Worm (Caenorhabditis elegans) whole organism, midembryonic: ENCODE data around the gene ddl-3.
"Not testable (repeated sequence)": the region's sequence is repeated elsewhere in the genome, so short reads cannot be mapped to it uniquely, and the experiment has no call there.

Source experiments
- T22C8.4 ChIP-seq: fragments of 200-800 bp; sonication (Bioruptor generic); IDR thresholded peaks from 2 replicates; pipeline ENCODE4 v1.3.6; 2022; ENCODE audit warnings: missing genetic modification characterization, missing compliant biosample characterization
- cog-1 ChIP-seq: sonication (generic microtip); optimal IDR thresholded peaks from 2 replicates; lab custom pipeline; 2016; ENCODE audit warnings: missing genetic modification characterization, missing compliant biosample characterization
- flt-1 ChIP-seq: fragments of 200-800 bp; sonication (Bioruptor generic); IDR thresholded peaks from 2 replicates; pipeline ENCODE4 v1.3.6; 2022; ENCODE audit warnings: missing genetic modification characterization, missing compliant biosample characterization
- klf-2 ChIP-seq: fragments of 200-800 bp; sonication (Bioruptor generic); conservative IDR thresholded peaks from 2 replicates; pipeline ENCODE4 v1.3.6; 2022; ENCODE audit warnings: missing genetic modification reagents, missing genetic modification characterization, missing compliant biosample characterization
- med-1 ChIP-seq: sonication (generic microtip); optimal IDR thresholded peaks from 2 replicates; lab custom pipeline; 2017; ENCODE audit warnings: missing genetic modification characterization, mild to moderate bottlenecking, missing compliant biosample characterization, antibody characterized with exemption, missing genetic modification reagents; ENCODE audit not compliant: insufficient read depth
- ref-1 ChIP-seq: fragments of 200-800 bp; sonication (Bioruptor generic); conservative IDR thresholded peaks from 2 replicates; pipeline ENCODE4 v1.3.6; 2022; ENCODE audit warnings: missing genetic modification reagents, missing genetic modification characterization, missing compliant biosample characterization
- tab-1 ChIP-seq: fragments of 200-800 bp; sonication (Bioruptor generic); IDR thresholded peaks from 2 replicates; pipeline ENCODE4 v1.3.6; 2022; ENCODE audit warnings: missing genetic modification characterization, missing compliant biosample characterization
- ztf-23 ChIP-seq: fragments of 200-800 bp; sonication (Bioruptor generic); IDR thresholded peaks from 2 replicates; pipeline ENCODE4 v1.3.6; 2022; ENCODE audit warnings: missing genetic modification reagents, missing genetic modification characterization, missing compliant biosample characterization
- ztf-29 ChIP-seq: fragments of 200-800 bp; sonication (Bioruptor generic); IDR thresholded peaks from 2 replicates; pipeline ENCODE4 v1.3.6; 2022; ENCODE audit warnings: missing genetic modification reagents, missing genetic modification characterization, missing compliant biosample characterization

The ddl-3 gene

DNA sequence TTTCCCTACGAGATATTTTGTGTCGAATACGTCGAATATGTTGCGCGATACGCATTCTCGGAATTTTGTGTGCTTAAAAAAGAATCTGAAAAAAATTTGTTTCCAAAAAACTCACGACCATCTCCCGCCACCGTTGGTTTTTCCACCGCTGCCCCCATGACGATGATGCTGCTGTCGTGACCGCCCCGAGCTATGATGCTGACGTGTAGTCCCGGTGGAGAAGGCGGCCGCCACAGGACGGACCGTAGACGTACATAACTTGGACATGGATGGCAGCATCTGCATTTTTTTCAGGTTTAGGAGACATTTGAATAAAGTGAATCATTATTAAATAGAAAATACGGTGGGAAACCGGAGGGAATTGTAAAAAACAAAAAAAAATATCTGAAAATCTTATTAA, at the start of gene ddl-3:
ddl-3 (minus strand) TSS at position 289 of the 400 bp plus-strand sequence.
- not testable (repeated sequence) for TF ChIP-seq ztf-23, klf-2, ref-1 (GFP tag; lab: Robert Waterston, UW)

DNA sequence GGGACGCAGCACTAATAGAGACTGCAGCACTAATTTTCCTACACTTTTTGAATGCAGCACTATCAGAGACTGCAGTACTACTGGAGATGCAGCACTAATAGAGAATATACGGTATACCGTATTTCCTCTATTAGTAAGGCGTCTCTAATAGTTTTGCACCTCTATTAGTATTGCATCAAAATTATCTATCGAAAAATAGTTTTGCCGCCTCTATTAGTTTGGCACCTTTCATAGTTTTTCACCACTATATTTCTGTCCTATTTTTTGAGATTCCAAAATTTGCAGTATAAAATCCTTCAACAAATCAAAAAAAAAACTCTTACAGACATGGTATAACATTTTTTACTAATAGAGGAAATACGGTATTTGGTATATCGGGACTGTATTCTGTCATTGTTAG, 49.5 kb upstream of the ddl-3 start:
- no peak for TF ChIP-seq ref-1 (GFP tag; lab: Robert Waterston, UW)
- no peak for TF ChIP-seq cog-1 (tag; lab: Kevin White, UChicago)
- no peak for TF ChIP-seq ztf-23 (GFP tag; lab: Robert Waterston, UW)
- TF ChIP-seq ztf-29 (GFP tag; lab: Robert Waterston, UW), result no peak
- no peak for TF ChIP-seq med-1
- TF ChIP-seq T22C8.4 (GFP tag; lab: Robert Waterston, UW), result no peak
- no peak for TF ChIP-seq flt-1 (GFP tag; lab: Robert Waterston, UW)
- TF ChIP-seq klf-2 (GFP tag; lab: Robert Waterston, UW), result no peak
- TF ChIP-seq tab-1, result no peak

DNA sequence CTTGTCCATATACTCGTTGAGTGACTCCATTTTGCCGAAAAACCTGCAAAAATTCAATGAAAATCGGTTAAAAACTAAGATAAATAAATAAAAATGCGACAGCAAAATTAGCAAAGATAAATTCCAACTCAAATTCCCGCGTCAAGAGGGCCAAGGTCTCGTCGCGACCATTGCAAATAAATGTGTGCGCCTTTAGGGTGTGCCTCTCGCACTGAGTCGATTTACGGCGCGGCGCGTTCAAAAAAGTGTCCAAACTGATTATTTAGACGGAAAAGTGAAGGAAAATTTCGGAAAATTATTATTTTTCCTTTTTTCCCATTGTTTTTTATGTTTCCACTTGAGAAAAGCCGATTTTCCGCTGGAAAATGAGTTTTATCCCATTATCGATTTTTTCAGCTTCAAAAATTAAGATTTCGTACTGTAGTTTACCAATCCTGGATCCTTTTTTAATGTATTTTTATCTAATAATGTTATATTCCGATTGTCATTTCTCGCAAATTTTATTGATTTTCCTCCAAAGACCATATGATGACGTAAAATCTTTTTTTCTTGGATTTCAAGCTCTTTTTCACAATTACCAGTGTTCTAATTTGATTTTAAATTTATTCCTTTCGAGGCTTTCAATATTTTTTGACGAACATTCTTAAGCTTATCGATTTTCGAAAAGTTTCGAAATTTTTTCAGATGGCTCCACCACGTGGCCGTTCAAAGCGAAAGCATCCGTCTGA, 45.9 kb upstream of the ddl-3 start, which contains the start of the genes kbp-3 and nurf-1:
kbp-3 (minus strand) TSS at position 43 of the 728 bp plus-strand sequence.
nurf-1 (plus strand) TSS at position 678 of the 728 bp plus-strand sequence.
- peak; percentile 54; the same call in 1 of the 2 replicates for TF ChIP-seq T22C8.4 (GFP tag; lab: Robert Waterston, UW)
- no peak for TF ChIP-seq med-1

DNA sequence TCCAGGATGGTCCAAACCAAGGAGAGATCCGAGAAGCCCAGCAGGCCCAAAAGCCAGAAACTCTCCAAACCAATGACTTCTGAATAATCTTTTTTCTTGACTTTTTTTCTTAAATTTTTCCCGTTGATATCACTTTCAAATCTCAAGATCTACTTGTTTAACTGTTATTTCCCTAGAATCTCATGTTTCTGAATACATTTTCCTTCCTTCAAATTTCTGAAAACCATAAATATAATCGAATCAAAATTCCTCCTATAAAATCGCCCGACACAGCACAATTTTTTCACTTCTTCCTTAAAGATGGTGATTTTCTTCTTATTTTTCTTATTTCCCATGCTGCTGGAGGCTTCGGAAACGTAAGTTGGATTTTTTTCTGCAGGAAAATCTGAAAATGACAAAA, 44.0 kb upstream of the ddl-3 start, which contains the start of gene F26H11.8:
F26H11.8 (plus strand) TSS at position 301 of the 400 bp plus-strand sequence.
- no peak for TF ChIP-seq T22C8.4 (GFP tag; lab: Robert Waterston, UW)
- no peak for TF ChIP-seq cog-1 (tag; lab: Kevin White, UChicago)
- TF ChIP-seq klf-2 (GFP tag; lab: Robert Waterston, UW), result no peak
- TF ChIP-seq med-1, result no peak
- TF ChIP-seq ztf-23 (GFP tag; lab: Robert Waterston, UW), result no peak

DNA sequence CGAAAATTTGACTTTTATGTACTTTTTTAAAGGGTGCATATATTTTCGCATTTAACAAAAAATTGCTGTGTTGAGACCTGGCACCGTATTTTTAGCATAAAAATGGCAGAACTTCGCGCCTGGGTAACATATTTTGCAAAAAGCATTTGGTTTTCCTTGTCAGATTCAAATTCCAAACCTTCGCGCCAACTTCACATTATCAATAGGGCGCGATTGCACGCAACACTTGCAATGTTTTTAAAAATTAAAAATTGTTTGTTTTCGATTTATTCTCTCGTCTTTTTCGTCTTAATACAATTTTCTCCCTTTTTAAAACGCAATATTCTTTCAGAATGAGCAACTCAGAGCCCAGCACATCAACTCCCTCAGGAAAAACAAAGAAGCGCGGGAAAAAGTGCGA, 39.4 kb upstream of the ddl-3 start, which contains the start of gene mes-2:
mes-2 (plus strand) TSS at position 330 of the 400 bp plus-strand sequence.
- TF ChIP-seq flt-1 (GFP tag; lab: Robert Waterston, UW), result peak; percentile 74; the same call in 1 of the 2 replicates
- no peak for TF ChIP-seq klf-2 (GFP tag; lab: Robert Waterston, UW)
- TF ChIP-seq ztf-23 (GFP tag; lab: Robert Waterston, UW), result peak; percentile 47; the same call in 1 of the 2 replicates

DNA sequence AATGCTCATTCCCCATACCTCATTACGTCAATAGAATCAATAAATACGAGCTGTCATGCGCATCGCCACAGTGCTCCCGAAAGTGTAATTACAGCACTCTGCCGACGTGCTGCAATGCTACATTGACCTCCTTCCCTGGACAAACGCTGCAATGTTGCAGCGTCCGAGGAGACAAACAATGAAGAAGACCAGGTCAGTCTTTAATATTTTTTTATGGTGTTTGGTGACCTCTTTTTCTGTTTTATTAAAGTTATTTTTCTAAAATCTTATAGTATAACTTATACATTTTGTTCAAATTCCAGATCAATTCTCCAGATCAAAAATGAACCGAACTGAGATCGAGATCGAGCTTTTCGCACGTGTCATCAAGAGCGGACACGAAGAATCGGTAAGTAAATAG, 37.2 kb upstream of the ddl-3 start, which contains the start of gene sdz-26:
sdz-26 (plus strand) TSS at position 301 of the 400 bp plus-strand sequence.
- TF ChIP-seq ztf-29 (GFP tag; lab: Robert Waterston, UW) (no peak), T22C8.4 (GFP tag; lab: Robert Waterston, UW) (no peak), klf-2 (GFP tag; lab: Robert Waterston, UW) (no peak), ztf-23 (GFP tag; lab: Robert Waterston, UW) (no peak), flt-1 (GFP tag; lab: Robert Waterston, UW) (no peak), med-1 (no peak), cog-1 (tag; lab: Kevin White, UChicago) (no peak), tab-1 (no peak)

DNA sequence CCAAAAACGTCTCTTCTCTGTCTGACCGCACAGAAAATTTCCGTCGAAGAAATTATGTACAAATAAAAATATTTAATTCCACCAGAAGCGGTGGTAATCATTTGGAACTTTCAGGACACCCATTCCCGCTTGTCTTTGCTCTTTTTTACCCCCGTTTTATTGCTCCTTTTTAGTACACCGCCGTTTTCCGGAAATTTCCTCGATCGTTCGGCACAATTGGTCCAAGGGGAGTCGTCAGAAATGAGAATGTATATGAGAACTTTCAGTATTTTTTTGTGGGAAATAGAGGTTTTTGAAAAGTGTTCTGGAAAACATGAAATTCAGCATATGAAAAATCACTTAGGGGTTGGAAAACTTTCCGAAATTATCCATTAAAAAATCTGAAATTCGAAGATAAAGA, 36.5 kb upstream of the ddl-3 start:
- TF ChIP-seq ztf-29 (GFP tag; lab: Robert Waterston, UW), result no peak
- TF ChIP-seq cog-1 (tag; lab: Kevin White, UChicago), result no peak
- no peak for TF ChIP-seq ref-1 (GFP tag; lab: Robert Waterston, UW)
- TF ChIP-seq flt-1 (GFP tag; lab: Robert Waterston, UW), result no peak
- no peak for TF ChIP-seq T22C8.4 (GFP tag; lab: Robert Waterston, UW)
- no peak for TF ChIP-seq ztf-23 (GFP tag; lab: Robert Waterston, UW)
- TF ChIP-seq klf-2 (GFP tag; lab: Robert Waterston, UW), result no peak
- TF ChIP-seq med-1, result no peak

DNA sequence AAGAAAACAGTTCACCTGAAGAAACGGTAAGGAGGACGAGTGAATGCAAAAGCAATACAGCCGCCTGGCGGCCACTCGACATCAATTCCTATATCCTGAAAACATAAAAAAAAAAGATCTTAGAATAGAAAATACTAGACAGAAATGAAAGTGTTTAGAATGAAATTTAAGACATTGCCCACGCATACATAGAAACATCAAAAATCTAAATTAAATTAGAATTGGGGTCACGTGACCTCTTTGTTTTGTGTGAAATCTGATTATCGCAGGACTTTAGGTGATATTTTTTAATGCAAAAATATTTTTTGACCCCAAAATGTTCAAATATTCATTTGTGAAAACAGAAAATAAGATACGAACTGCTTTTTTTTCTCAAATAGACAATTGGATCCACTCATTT, 33.5 kb upstream of the ddl-3 start, which contains the start of gene acr-20:
acr-20 (minus strand) TSS at position 101 of the 400 bp plus-strand sequence.
- no peak for TF ChIP-seq ztf-29 (GFP tag; lab: Robert Waterston, UW)

DNA sequence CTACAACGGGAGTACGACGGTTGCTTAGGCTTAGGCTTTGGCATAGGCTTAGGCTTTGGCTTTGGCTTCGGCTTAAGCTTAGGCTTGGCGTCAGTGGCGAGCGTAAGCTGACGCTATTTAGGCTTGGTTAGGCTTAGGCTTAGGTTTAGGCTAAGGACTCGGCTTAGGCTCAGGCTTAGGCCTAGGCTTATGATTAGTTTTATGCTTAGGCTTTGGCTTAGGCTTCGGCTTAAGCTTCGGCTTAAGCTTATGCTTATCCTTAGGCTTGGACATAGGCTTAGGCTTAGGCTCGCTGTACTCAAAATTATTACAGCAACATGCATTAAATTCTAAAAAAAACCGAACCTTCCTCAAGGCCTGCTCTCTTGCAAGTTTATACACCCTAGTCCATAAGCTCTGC, 30.3 kb upstream of the ddl-3 start:
- no peak for TF ChIP-seq ref-1 (GFP tag; lab: Robert Waterston, UW)
- peak; percentile 19; the same call in 1 of the 2 replicates for TF ChIP-seq ztf-29 (GFP tag; lab: Robert Waterston, UW)
- TF ChIP-seq flt-1 (GFP tag; lab: Robert Waterston, UW), result no peak
- no peak for TF ChIP-seq klf-2 (GFP tag; lab: Robert Waterston, UW)

DNA sequence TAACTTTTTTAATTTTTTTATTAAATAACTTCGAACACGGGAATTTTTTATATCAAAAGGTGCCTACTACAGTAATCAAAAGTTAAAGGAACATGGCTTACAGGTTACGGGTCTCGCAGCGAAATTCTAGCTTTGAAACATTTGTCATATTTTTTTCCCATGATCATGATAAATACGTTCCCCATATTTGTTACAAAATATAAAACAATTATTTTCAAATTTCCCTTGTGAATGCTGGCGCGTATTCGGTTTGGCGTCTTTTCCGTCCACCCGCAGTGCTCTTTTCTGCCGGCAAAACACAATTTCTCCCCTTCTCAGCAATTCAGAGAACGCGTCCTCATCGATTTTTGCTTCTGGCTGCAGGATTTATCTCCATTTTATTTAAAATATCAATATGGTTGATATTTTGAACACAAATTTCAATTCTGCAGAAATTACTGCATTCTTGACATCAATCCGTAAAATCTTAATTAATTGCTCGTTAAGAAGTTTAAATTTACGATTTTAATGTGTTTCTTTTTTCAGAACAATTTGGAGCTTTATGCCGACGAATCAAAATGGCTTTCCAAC, 21.0 kb upstream of the ddl-3 start, which contains the start of gene imb-2:
imb-2 (plus strand) TSS at position 520 of the 570 bp plus-strand sequence.
- TF ChIP-seq tab-1 (no peak), klf-2 (GFP tag; lab: Robert Waterston, UW) (no peak), med-1 (no peak), ref-1 (GFP tag; lab: Robert Waterston, UW) (no peak), cog-1 (tag; lab: Kevin White, UChicago) (no peak), T22C8.4 (GFP tag; lab: Robert Waterston, UW) (no peak), ztf-23 (GFP tag; lab: Robert Waterston, UW) (no peak), flt-1 (GFP tag; lab: Robert Waterston, UW) (no peak), ztf-29 (GFP tag; lab: Robert Waterston, UW) (no peak)
